Worm (Caenorhabditis elegans) whole organism, L4/young adult: ENCODE data around the gene srw-145.

Experiments
- dao-5 ChIP-seq: sonication (generic microtip); optimal IDR thresholded peaks from 2 replicates; lab custom pipeline; 2016; ENCODE audit warnings: missing genotype, missing genetic modification characterization, moderate library complexity, missing compliant biosample characterization
- him-1 ChIP-seq: sonication (generic microtip); optimal IDR thresholded peaks from 2 replicates; lab custom pipeline; 2016; ENCODE audit warnings: missing genotype, missing genetic modification reagents, missing genetic modification characterization, missing compliant biosample characterization

- TF ChIP-seq dao-5 (tag; lab: Kevin White, UChicago) (no peak), him-1 (tag; lab: Kevin White, UChicago) (no peak)
These were observed 28.6 kb upstream of the srw-145 start for ce11 chrV:13908120-13908915.
